Worm (Caenorhabditis elegans) whole organism, L3 larva: ENCODE data around the gene Y48E1B.3.
A peak's percentile ranks its signal among the peaks of the same experiment; 100 is the strongest.

ENCODE experiments used
- ZK546.5 ChIP-seq: sonication (generic microtip); optimal IDR thresholded peaks from 2 replicates; lab custom pipeline; 2017; ENCODE audit warnings: missing biosample characterization, missing genetic modification characterization
- ama-1 ChIP-seq: fragments of 150-350 bp; optimal IDR thresholded peaks from 2 replicates; lab custom pipeline; 2018
- ceh-82 ChIP-seq: fragments of 150-350 bp; optimal IDR thresholded peaks from 2 replicates; lab custom pipeline; 2014; ENCODE audit warnings: missing biosample characterization, missing genetic modification characterization
- egl-5 ChIP-seq: fragments of 150-350 bp; optimal IDR thresholded peaks from 2 replicates; lab custom pipeline; 2017; ENCODE audit warnings: missing biosample characterization, missing genetic modification reagents, missing genetic modification characterization, inconsistent platforms
- eor-1 ChIP-seq, 2 experiments: fragments of 150-350 bp; optimal IDR thresholded peaks; 2 replicates each; lab custom pipeline; 2014 to 2018; ENCODE audit warnings: missing biosample characterization in 2 of 2, missing genetic modification characterization in 2 of 2
- lin-39 ChIP-seq: fragments of 150-350 bp; optimal IDR thresholded peaks from 2 replicates; lab custom pipeline; 2018; ENCODE audit warnings: missing biosample characterization, missing genetic modification reagents, missing genetic modification characterization
- nhr-28 ChIP-seq: fragments of 150-350 bp; optimal IDR thresholded peaks from 2 replicates; lab custom pipeline; 2014; ENCODE audit warnings: missing biosample characterization, missing genetic modification characterization
- pha-4 ChIP-seq: fragments of 150-350 bp; optimal IDR thresholded peaks from 2 replicates; lab custom pipeline; 2014; ENCODE audit warnings: missing biosample characterization, missing genetic modification reagents, missing genetic modification characterization

Gene Y48E1B.3

ce11 chrII:13500582-13500981, 67.2 kb downstream of the Y48E1B.3 start:
- TF ChIP-seq pha-4, result no peak
- no peak for TF ChIP-seq ama-1 (lab: Kevin White, UChicago)
- peak; percentile 22 for TF ChIP-seq egl-5
- peak; percentile 66 for TF ChIP-seq lin-39
- TF ChIP-seq eor-1 (tag; optimal IDR thresholded peaks at IDR 0.05; lab: Kevin White, UChicago), result no peak
- no peak for TF ChIP-seq ZK546.5 (tag; lab: Kevin White, UChicago)
- TF ChIP-seq nhr-28, result no peak
- TF ChIP-seq ceh-82 (tag; lab: Kevin White, UChicago), result no peak
